Worm (Caenorhabditis elegans): Measurements from ENCODE around the gene nlp-49.

DNA sequence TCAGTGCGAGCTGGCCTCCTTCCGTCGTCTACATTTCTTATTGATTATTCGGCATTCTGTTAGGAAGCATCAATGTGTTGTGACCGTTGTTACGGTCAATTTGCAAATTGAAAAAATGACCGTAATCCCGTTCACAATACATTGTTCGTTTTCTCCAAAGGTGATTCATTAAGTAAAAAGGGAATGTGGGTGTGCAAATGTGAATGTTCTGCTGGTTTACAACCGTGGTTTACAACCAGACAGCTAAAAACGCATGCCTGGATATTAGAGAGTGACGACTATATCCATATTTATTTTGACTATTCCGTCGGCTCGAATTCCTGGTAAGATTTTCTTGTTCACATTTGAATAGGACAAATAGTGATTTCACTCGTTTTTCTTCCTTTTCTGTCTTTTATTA, 14.6 kb downstream of the nlp-49 start, which contains the start of gene capa-1:
- TF ChIP-seq nhr-12 (tag; optimal IDR thresholded peaks at IDR 0.05) (no peak), skn-1 (tag; optimal IDR thresholded peaks at IDR 0.05) (no peak), nhr-11 (tag; optimal IDR thresholded peaks at IDR 0.05) (no peak), ama-1 (optimal IDR thresholded peaks at IDR 0.05) (no peak), alr-1 (tag; optimal IDR thresholded peaks at IDR 0.05) (no peak), R02D3.7 (tag; optimal IDR thresholded peaks at IDR 0.05) (no peak), nhr-10 (tag; optimal IDR thresholded peaks at IDR 0.05) (no peak), blmp-1 (tag; optimal IDR thresholded peaks at IDR 0.05; ENCODE audit: insufficient read depth) (no peak), nhr-25 (tag; optimal IDR thresholded peaks at IDR 0.05) (no peak), ztf-11 (tag; optimal IDR thresholded peaks at IDR 0.05) (no peak), elt-1 (tag; optimal IDR thresholded peaks at IDR 0.05) (no peak), aly-2 (tag; optimal IDR thresholded peaks at IDR 0.05) (no peak)
